Worm (Caenorhabditis elegans) whole organism, L2 larva: Measurements from ENCODE around the gene tbc-8.

Source experiments
- R02D3.7 ChIP-seq: fragments of 150-350 bp; optimal IDR thresholded peaks from 2 replicates; lab custom pipeline; 2014; ENCODE audit warnings: missing biosample characterization, missing genetic modification characterization
- aly-2 ChIP-seq: fragments of 150-350 bp; optimal IDR thresholded peaks from 2 replicates; lab custom pipeline; 2014; ENCODE audit warnings: missing biosample characterization, missing genetic modification characterization
- nhr-237 ChIP-seq: fragments of 150-350 bp; optimal IDR thresholded peaks from 2 replicates; lab custom pipeline; 2014; ENCODE audit warnings: missing biosample characterization, missing genetic modification characterization
- sma-9 ChIP-seq, 2 experiments: fragments of 150-350 bp in 1 of 2; sonication (generic microtip) in 1 of 2; optimal IDR thresholded peaks; 2 replicates each; lab custom pipeline; 2014 to 2016; ENCODE audit warnings: missing genetic modification characterization in 2 of 2, mild to moderate bottlenecking in 1 of 2, missing biosample characterization in 1 of 2, missing compliant biosample characterization in 1 of 2, missing genetic modification reagents in 1 of 2, moderate library complexity in 1 of 2

ce11 chrIII:10332560-10332959 is 32.2 kb upstream of the tbc-8 start, which contains the start of gene T07C4.12:
- TF ChIP-seq R02D3.7 (tag; lab: Kevin White, UChicago) (no peak), nhr-237 (no peak), sma-9 (GFP tag; optimal IDR thresholded peaks at IDR 0.05; lab: Kevin White, UChicago) (no peak), sma-9 (tag; optimal IDR thresholded peaks at IDR 0.05; lab: Kevin White, UChicago) (no peak), aly-2 (tag; lab: Kevin White, UChicago) (no peak)
